Fruit fly (Drosophila melanogaster) whole organism, embryonic: ENCODE data around the gene Ir94g.

ENCODE experiments used
- Antp ChIP-seq: fragments of 200-800 bp; sonication (Bioruptor generic); optimal IDR thresholded peaks from 3 replicates; lab custom pipeline; 2016; ENCODE audit warnings: missing biosample characterization, missing genetic modification characterization
- Atf6 ChIP-seq: fragments of 200-800 bp; sonication (Bioruptor generic); IDR thresholded peaks from 2 replicates; pipeline ENCODE4 v1.3.6; 2022; ENCODE audit warnings: missing biosample characterization, missing genetic modification characterization
- B-H1 ChIP-seq: fragments of 200-800 bp; sonication (Bioruptor generic); IDR thresholded peaks from 3 replicates; pipeline ENCODE4 v1.3.6; 2022; ENCODE audit warnings: missing biosample characterization, missing genetic modification characterization
- CG11247 ChIP-seq: fragments of 200-800 bp; sonication (Bioruptor generic); IDR thresholded peaks from 2 replicates; pipeline ENCODE4 v1.3.6; 2022; ENCODE audit warnings: missing biosample characterization, missing genetic modification characterization
- CG11456 ChIP-seq: fragments of 200-800 bp; sonication (Bioruptor generic); IDR thresholded peaks from 3 replicates; pipeline ENCODE4 v1.3.6; 2022; ENCODE audit warnings: missing biosample characterization, missing genetic modification characterization
- CG11695 ChIP-seq: fragments of 200-800 bp; sonication (Bioruptor generic); IDR thresholded peaks from 3 replicates; pipeline ENCODE4 v1.3.6; 2022; ENCODE audit warnings: missing biosample characterization, missing genetic modification characterization
- CG11696 ChIP-seq: fragments of 200-800 bp; sonication (Bioruptor generic); IDR thresholded peaks from 2 replicates; pipeline ENCODE4 v1.3.6; 2022; ENCODE audit warnings: missing biosample characterization, missing genetic modification characterization
- CG12769 ChIP-seq: fragments of 200-800 bp; sonication (Bioruptor generic); optimal IDR thresholded peaks from 2 replicates; lab custom pipeline; 2019; ENCODE audit warnings: missing biosample characterization, mild to moderate bottlenecking, missing genetic modification characterization, moderate library complexity
- CG13287 ChIP-seq: fragments of 200-800 bp; sonication (Bioruptor generic); IDR thresholded peaks from 2 replicates; pipeline ENCODE4 v1.3.6; 2022; ENCODE audit warnings: missing biosample characterization, missing genetic modification characterization; ENCODE audit not compliant: partially characterized antibody
- CG14441 ChIP-seq: fragments of 200-800 bp; sonication (Bioruptor generic); IDR thresholded peaks from 2 replicates; pipeline ENCODE4 v1.3.6; 2022; ENCODE audit warnings: missing biosample characterization, missing genetic modification characterization
- CG14667 ChIP-seq: fragments of 200-800 bp; sonication (Bioruptor generic); IDR thresholded peaks from 2 replicates; pipeline ENCODE4 v1.3.6; 2022; ENCODE audit warnings: missing biosample characterization, missing genetic modification characterization
- CG17612 ChIP-seq: fragments of 200-800 bp; sonication (Bioruptor generic); IDR thresholded peaks from 2 replicates; pipeline ENCODE4 v1.3.6; 2022; ENCODE audit warnings: missing biosample characterization, missing genetic modification characterization
- CG17829 ChIP-seq: fragments of 200-800 bp; optimal IDR thresholded peaks from 2 replicates; lab custom pipeline; 2019; ENCODE audit warnings: missing biosample characterization, mild to moderate bottlenecking, missing genetic modification characterization, moderate library complexity
- CG18599 ChIP-seq: fragments of 200-800 bp; sonication (Bioruptor generic); optimal IDR thresholded peaks from 3 replicates; lab custom pipeline; 2017; ENCODE audit warnings: missing biosample characterization, missing genetic modification characterization, mild to moderate bottlenecking, moderate library complexity, missing genetic modification reagents
- CG42726 ChIP-seq: fragments of 200-800 bp; sonication (Bioruptor generic); IDR thresholded peaks from 2 replicates; pipeline ENCODE4 v1.3.6; 2022; ENCODE audit warnings: missing biosample characterization, missing genetic modification characterization; ENCODE audit not compliant: partially characterized antibody
- CG6791 ChIP-seq: fragments of 200-800 bp; sonication (Bioruptor generic); IDR thresholded peaks from 3 replicates; pipeline ENCODE4 v1.3.6; 2022; ENCODE audit warnings: missing biosample characterization, missing genetic modification characterization; ENCODE audit not compliant: partially characterized antibody
- CG8478 ChIP-seq: fragments of >200 bp; optimal IDR thresholded peaks from 2 replicates; lab custom pipeline; 2018
- CG9797 ChIP-seq: fragments of 200-800 bp; sonication (Bioruptor generic); optimal IDR thresholded peaks from 3 replicates; lab custom pipeline; 2018; ENCODE audit warnings: missing biosample characterization, mild to moderate bottlenecking, missing genetic modification characterization
- D19A ChIP-seq: fragments of 200-800 bp; optimal IDR thresholded peaks from 3 replicates; lab custom pipeline; 2019; ENCODE audit warnings: missing biosample characterization, mild to moderate bottlenecking, missing genetic modification characterization, moderate library complexity
- Eip74EF ChIP-seq, 2 experiments: fragments of 200-800 bp in 1 of 2; fragments of >200 bp in 1 of 2; sonication (Bioruptor generic) in 1 of 2; optimal IDR thresholded peaks; 2 replicates each; lab custom pipeline; 2017 to 2019; ENCODE audit warnings: missing biosample characterization in 2 of 2, missing genetic modification characterization in 2 of 2, mild to moderate bottlenecking in 1 of 2, moderate library complexity in 1 of 2
- Gsc ChIP-seq: fragments of 200-800 bp; sonication (Bioruptor generic); IDR thresholded peaks from 2 replicates; pipeline ENCODE4 v1.3.6; 2022; ENCODE audit warnings: missing biosample characterization, missing genetic modification characterization
- Gug ChIP-seq: fragments of 200-800 bp; sonication (Bioruptor generic); IDR thresholded peaks from 4 replicates; pipeline ENCODE4 v1.3.6; 2022; ENCODE audit warnings: missing biosample characterization, missing genetic modification characterization
- H15 ChIP-seq: fragments of 200-800 bp; sonication (Bioruptor generic); IDR thresholded peaks from 3 replicates; pipeline ENCODE4 v1.3.6; 2022; ENCODE audit warnings: missing biosample characterization, missing genetic modification characterization
- Hr3 ChIP-seq: fragments of 200-800 bp; sonication (Bioruptor generic); optimal IDR thresholded peaks from 3 replicates; lab custom pipeline; 2016; ENCODE audit warnings: missing biosample characterization, missing genetic modification characterization
- Lim3 ChIP-seq: fragments of 200-800 bp; sonication (Bioruptor generic); IDR thresholded peaks from 2 replicates; pipeline ENCODE4 v1.3.6; 2022; ENCODE audit warnings: missing biosample characterization, missing genetic modification characterization
- Mes4 ChIP-seq: fragments of 200-800 bp; sonication (Bioruptor generic); optimal IDR thresholded peaks from 2 replicates; lab custom pipeline; 2016; ENCODE audit warnings: missing biosample characterization, missing genetic modification characterization
- Nf-YA ChIP-seq: fragments of 200-800 bp; sonication (Bioruptor generic); IDR thresholded peaks from 2 replicates; pipeline ENCODE4 v1.3.6; 2022; ENCODE audit warnings: missing biosample characterization, missing genetic modification characterization
- Pdp1 ChIP-seq, 2 experiments: fragments of 200-800 bp; sonication (Bioruptor generic); optimal IDR thresholded peaks; 3 replicates each; lab custom pipeline; 2016; ENCODE audit warnings: missing biosample characterization in 2 of 2, missing genetic modification characterization in 2 of 2, mild to moderate bottlenecking in 1 of 2, moderate library complexity in 1 of 2
- Poxn ChIP-seq: fragments of 200-800 bp; sonication (Bioruptor generic); IDR thresholded peaks from 2 replicates; pipeline ENCODE4 v1.3.6; 2022; ENCODE audit warnings: missing biosample characterization, missing genetic modification characterization
- Ptx1 ChIP-seq: fragments of 200-800 bp; sonication (Bioruptor generic); IDR thresholded peaks from 2 replicates; pipeline ENCODE4 v1.3.6; 2022; ENCODE audit warnings: missing biosample characterization, missing genetic modification characterization
- Rfx ChIP-seq: fragments of 200-800 bp; sonication (Bioruptor generic); IDR thresholded peaks from 2 replicates; pipeline ENCODE4 v1.3.6; 2022; ENCODE audit warnings: missing biosample characterization, missing genetic modification characterization
- Side ChIP-seq: fragments of 200-800 bp; sonication (Bioruptor generic); optimal IDR thresholded peaks from 2 replicates; lab custom pipeline; 2016; ENCODE audit warnings: missing biosample characterization, missing genetic modification characterization
- Usf ChIP-seq: fragments of 200-800 bp; sonication (Bioruptor generic); optimal IDR thresholded peaks from 2 replicates; lab custom pipeline; 2017; ENCODE audit warnings: missing genotype, missing biosample characterization, missing genetic modification characterization
- bbx ChIP-seq: fragments of 200-800 bp; sonication (Bioruptor generic); IDR thresholded peaks from 2 replicates; pipeline ENCODE4 v1.3.6; 2022; ENCODE audit warnings: missing biosample characterization, missing genetic modification characterization; ENCODE audit not compliant: partially characterized antibody
- br ChIP-seq: fragments of >200 bp; optimal IDR thresholded peaks from 2 replicates; lab custom pipeline; 2017
- chif ChIP-seq, 2 experiments: fragments of 200-800 bp; sonication (Bioruptor generic); optimal IDR thresholded peaks; 3 replicates each; lab custom pipeline; 2016; ENCODE audit warnings: missing biosample characterization in 2 of 2, missing genetic modification characterization in 2 of 2
- crp ChIP-seq, 2 experiments: fragments of 200-800 bp; sonication (Bioruptor generic); optimal IDR thresholded peaks; 2 replicates in 1 of 2; 3 replicates in 1 of 2; lab custom pipeline; 2017; ENCODE audit warnings: missing biosample characterization in 2 of 2, missing genetic modification characterization in 2 of 2, mild to moderate bottlenecking in 1 of 2, moderate library complexity in 1 of 2
- dimm ChIP-seq: fragments of 200-800 bp; sonication (Bioruptor generic); IDR thresholded peaks from 2 replicates; pipeline ENCODE4 v1.3.6; 2022; ENCODE audit warnings: missing biosample characterization, missing genetic modification characterization
- disco-r ChIP-seq: fragments of 200-800 bp; sonication (Bioruptor generic); optimal IDR thresholded peaks from 2 replicates; lab custom pipeline; 2016; ENCODE audit warnings: missing biosample characterization, missing genetic modification characterization
- dmrt11E ChIP-seq: fragments of 200-800 bp; sonication (Bioruptor generic); optimal IDR thresholded peaks from 3 replicates; lab custom pipeline; 2018; ENCODE audit warnings: missing biosample characterization, mild to moderate bottlenecking, missing genetic modification characterization, moderate library complexity
- fu2 ChIP-seq: fragments of 200-800 bp; sonication (Bioruptor generic); optimal IDR thresholded peaks from 2 replicates; lab custom pipeline; 2016; ENCODE audit warnings: missing biosample characterization, missing genetic modification characterization
- hbn ChIP-seq: fragments of 200-800 bp; sonication (Bioruptor generic); IDR thresholded peaks from 2 replicates; pipeline ENCODE4 v1.3.6; 2022; ENCODE audit warnings: missing biosample characterization, missing genetic modification characterization; ENCODE audit not compliant: partially characterized antibody
- kay ChIP-seq: fragments of 200-800 bp; sonication (Bioruptor generic); optimal IDR thresholded peaks from 2 replicates; lab custom pipeline; 2016; ENCODE audit warnings: missing biosample characterization, missing genetic modification characterization
- lab ChIP-seq: fragments of 200-800 bp; sonication (Bioruptor generic); optimal IDR thresholded peaks from 3 replicates; lab custom pipeline; 2017; ENCODE audit warnings: missing biosample characterization, missing genetic modification characterization, mild to moderate bottlenecking, moderate library complexity, missing genetic modification reagents
- lmd ChIP-seq: fragments of 200-800 bp; sonication (Bioruptor generic); IDR thresholded peaks from 2 replicates; pipeline ENCODE4 v1.3.6; 2022; ENCODE audit warnings: missing biosample characterization, missing genetic modification characterization
- mam ChIP-seq: fragments of 200-800 bp; sonication (Bioruptor generic); optimal IDR thresholded peaks from 3 replicates; lab custom pipeline; 2016; ENCODE audit warnings: missing biosample characterization, missing genetic modification characterization
- mld ChIP-seq: fragments of 200-800 bp; sonication (Bioruptor generic); IDR thresholded peaks from 3 replicates; pipeline ENCODE4 v1.3.6; 2022; ENCODE audit warnings: missing biosample characterization, missing genetic modification characterization; ENCODE audit not compliant: partially characterized antibody
- peb ChIP-seq: fragments of 200-800 bp; sonication (Bioruptor generic); IDR thresholded peaks from 2 replicates; pipeline ENCODE4 v1.3.6; 2022; ENCODE audit warnings: missing biosample characterization, missing genetic modification characterization
- row ChIP-seq: fragments of 200-800 bp; sonication (Bioruptor generic); IDR thresholded peaks from 3 replicates; pipeline ENCODE4 v1.3.6; 2022; ENCODE audit warnings: missing biosample characterization, missing genetic modification characterization
- ttk ChIP-seq: fragments of 200-800 bp; sonication (Bioruptor generic); IDR thresholded peaks from 2 replicates; pipeline ENCODE4 v2.1.2; 2022; ENCODE audit warnings: missing biosample characterization, missing genetic modification characterization
- vnd ChIP-seq: fragments of 200-800 bp; sonication (Bioruptor generic); IDR thresholded peaks from 3 replicates; pipeline ENCODE4 v1.3.6; 2022; ENCODE audit warnings: missing biosample characterization, missing genetic modification characterization; ENCODE audit not compliant: partially characterized antibody
- zf30C ChIP-seq: fragments of 200-800 bp; sonication (Bioruptor generic); optimal IDR thresholded peaks from 3 replicates; lab custom pipeline; 2018; ENCODE audit warnings: missing biosample characterization, mild to moderate bottlenecking, missing genetic modification characterization

Gene Ir94g

dm6 chr3R:23526069-23526468, 42.4 kb downstream of the Ir94g start (continued):
- TF ChIP-seq CG6791 (no peak), lmd (GFP tag; lab: Robert Waterston, UW) (peak; percentile 25; the same call in 1 of the 2 replicates), CG14667 (no peak), Eip74EF (GFP tag; optimal IDR thresholded peaks at IDR 0.05; lab: Kevin White, UChicago) (peak in 1 of 2 experiments; percentile 19), B-H1 (GFP tag; lab: Robert Waterston, UW) (no peak), disco-r (GFP tag; lab: Kevin White, UChicago) (no peak), CG9797 (GFP tag; lab: Kevin White, UChicago) (no peak), CG11696 (GFP tag; lab: Robert Waterston, UW) (no peak), CG18599 (GFP tag; lab: Kevin White, UChicago) (peak; percentile 16), CG8478 (lab: Kevin White, UChicago) (no peak), dmrt11E (tag; lab: Kevin White, UChicago) (no peak), CG12769 (tag; lab: Kevin White, UChicago) (peak; percentile 75), Rfx (peak; percentile 74), crp (GFP tag; optimal IDR thresholded peaks at IDR 0.05; lab: Kevin White, UChicago) (no peak), H15 (no peak), vnd (GFP tag; lab: Robert Waterston, UW) (no peak), CG17829 (tag; lab: Kevin White, UChicago) (no peak), Pdp1 (GFP tag; optimal IDR thresholded peaks at IDR 0.05; lab: Kevin White, UChicago) (peak in 1 of 2 experiments; percentile 9), CG42726 (GFP tag; lab: Robert Waterston, UW) (no peak), dimm (GFP tag; lab: Robert Waterston, UW) (no peak), chif (GFP tag; optimal IDR thresholded peaks at IDR 0.05; lab: Kevin White, UChicago) (no peak), Mes4 (GFP tag; lab: Kevin White, UChicago) (no peak), peb (GFP tag; lab: Robert Waterston, UW) (no peak), kay (GFP tag; lab: Kevin White, UChicago) (no peak), ttk (GFP tag; lab: Robert Waterston, UW) (0 out of 2 replicates have a peak, but pooled peaks have one; percentile 35), CG11695 (no peak), br (lab: Kevin White, UChicago) (no peak), mld (no peak), bbx (no peak), zf30C (GFP tag; lab: Kevin White, UChicago) (no peak), D19A (tag; lab: Kevin White, UChicago) (peak; percentile 29), row (GFP tag; lab: Robert Waterston, UW) (peak; percentile 66), mam (GFP tag; lab: Kevin White, UChicago) (peak; percentile 7), Ptx1 (GFP tag; lab: Robert Waterston, UW) (peak; percentile 52), CG14441 (GFP tag; lab: Robert Waterston, UW) (peak; percentile 48; the same call in 1 of the 2 replicates), CG17612 (GFP tag; lab: Robert Waterston, UW) (no peak), CG13287 (GFP tag; lab: Robert Waterston, UW) (no peak), hbn (GFP tag; lab: Robert Waterston, UW) (no peak), Lim3 (no peak), Gsc (GFP tag; lab: Robert Waterston, UW) (no peak), Atf6 (GFP tag; lab: Robert Waterston, UW) (0 out of 2 replicates have a peak, but pooled peaks have one; percentile 39), Hr3 (GFP tag; lab: Kevin White, UChicago) (no peak), Gug (peak; percentile 45; the same call in 1 of the 4 replicates), Usf (no peak), fu2 (GFP tag; lab: Kevin White, UChicago) (no peak), Antp (GFP tag; lab: Kevin White, UChicago) (peak; percentile 25), Side (GFP tag; lab: Kevin White, UChicago) (no peak), Nf-YA (GFP tag; lab: Robert Waterston, UW) (no peak), lab (GFP tag; lab: Kevin White, UChicago) (peak; percentile 29), CG11247 (GFP tag; lab: Robert Waterston, UW) (0 out of 2 replicates have a peak, but pooled peaks have one; percentile 41), Poxn (GFP tag; lab: Robert Waterston, UW) (no peak), CG11456 (GFP tag; lab: Robert Waterston, UW) (0 out of 3 replicates have a peak, but pooled peaks have one; percentile 50)
